Worm (Caenorhabditis elegans) whole organism, L1 larva: ENCODE results near the gene rips-1.

Experiments used
- C34B4.2 ChIP-seq: sonication (generic microtip); optimal IDR thresholded peaks from 2 replicates; lab custom pipeline; 2017; ENCODE audit warnings: mild to moderate bottlenecking, missing genetic modification characterization, missing compliant biosample characterization
- F16B12.6 ChIP-seq: fragments of 150-350 bp; optimal IDR thresholded peaks from 2 replicates; lab custom pipeline; 2014; ENCODE audit warnings: missing biosample characterization, missing genetic modification characterization
- aly-2 ChIP-seq: fragments of 150-350 bp; optimal IDR thresholded peaks from 2 replicates; lab custom pipeline; 2014; ENCODE audit warnings: missing biosample characterization, missing genetic modification characterization
- ama-1 ChIP-seq: fragments of 150-350 bp; optimal IDR thresholded peaks from 2 replicates; lab custom pipeline; 2014
- blmp-1 ChIP-seq: fragments of 150-350 bp; optimal IDR thresholded peaks from 2 replicates; lab custom pipeline; 2014; ENCODE audit warnings: missing biosample characterization, missing genetic modification characterization
- ceh-63 ChIP-seq: fragments of 200-800 bp; sonication (Bioruptor generic); optimal IDR thresholded peaks from 2 replicates; lab custom pipeline; 2018; ENCODE audit warnings: mild to moderate bottlenecking, missing genetic modification characterization, missing compliant biosample characterization
- ces-1 ChIP-seq: fragments of 150-350 bp; optimal IDR thresholded peaks from 2 replicates; lab custom pipeline; 2014; ENCODE audit warnings: missing biosample characterization, missing genetic modification reagents, missing genetic modification characterization
- dpl-1 ChIP-seq, 3 experiments: fragments of 150-350 bp in 2 of 3; sonication (generic microtip) in 1 of 3; optimal IDR thresholded peaks; 2 replicates each; lab custom pipeline; 2014 to 2017; ENCODE audit warnings: missing biosample characterization in 3 of 3, missing genetic modification characterization in 3 of 3, missing genetic modification reagents in 3 of 3
- dsc-1 ChIP-seq: sonication (generic microtip); optimal IDR thresholded peaks from 2 replicates; lab custom pipeline; 2016; ENCODE audit warnings: mild to moderate bottlenecking, missing genetic modification characterization, missing compliant biosample characterization
- efl-1 ChIP-seq, 4 experiments: fragments of 150-350 bp; optimal IDR thresholded peaks in 3 of 4; peaks in 1 of 4; 1 replicate in 1 of 4; 2 replicates in 3 of 4; lab custom pipeline; 2014; ENCODE audit warnings: missing biosample characterization in 2 of 4, missing genetic modification characterization in 2 of 4, missing genetic modification reagents in 2 of 4
- egl-13 ChIP-seq: sonication (generic microtip); optimal IDR thresholded peaks from 2 replicates; lab custom pipeline; 2016; ENCODE audit warnings: missing genotype, missing genetic modification reagents, missing genetic modification characterization, missing compliant biosample characterization
- fkh-4 ChIP-seq: sonication (generic microtip); optimal IDR thresholded peaks from 2 replicates; lab custom pipeline; 2016; ENCODE audit warnings: missing compliant biosample characterization, missing genetic modification characterization, borderline replicate concordance
- fos-1 ChIP-seq: fragments of 150-350 bp; optimal IDR thresholded peaks from 2 replicates; lab custom pipeline; 2014; ENCODE audit warnings: missing biosample characterization, missing genetic modification characterization
- grh-1 ChIP-seq: fragments of 200-800 bp; sonication (Bioruptor generic); IDR thresholded peaks from 2 replicates; pipeline ENCODE4 v1.3.6; 2022; ENCODE audit warnings: missing genetic modification reagents, missing genetic modification characterization, missing compliant biosample characterization
- hpl-2 ChIP-seq: fragments of 150-350 bp; optimal IDR thresholded peaks from 2 replicates; lab custom pipeline; 2014; ENCODE audit warnings: missing biosample characterization, missing genetic modification reagents, missing genetic modification characterization
- irx-1 ChIP-seq: sonication (generic microtip); optimal IDR thresholded peaks from 2 replicates; lab custom pipeline; 2016; ENCODE audit warnings: missing genetic modification characterization, missing compliant biosample characterization
- jun-1 ChIP-seq: fragments of 150-350 bp; optimal IDR thresholded peaks from 2 replicates; lab custom pipeline; 2014; ENCODE audit warnings: missing biosample characterization, missing genetic modification reagents, missing genetic modification characterization
- lsy-2 ChIP-seq, 2 experiments: fragments of 150-350 bp; optimal IDR thresholded peaks; 2 replicates each; lab custom pipeline; 2014; ENCODE audit warnings: missing biosample characterization in 2 of 2, missing genetic modification characterization in 2 of 2
- mdl-1 ChIP-seq, 2 experiments: fragments of 150-350 bp; optimal IDR thresholded peaks; 2 replicates each; lab custom pipeline; 2014 to 2017; ENCODE audit warnings: missing biosample characterization in 2 of 2, missing genetic modification characterization in 2 of 2, inconsistent platforms in 1 of 2
- nhr-11 ChIP-seq: fragments of 150-350 bp; optimal IDR thresholded peaks from 2 replicates; lab custom pipeline; 2014; ENCODE audit warnings: missing biosample characterization, missing genetic modification characterization
- nhr-20 ChIP-seq: sonication (generic microtip); optimal IDR thresholded peaks from 2 replicates; lab custom pipeline; 2016; ENCODE audit warnings: mild to moderate bottlenecking, missing genetic modification characterization, missing compliant biosample characterization
- nhr-237 ChIP-seq: fragments of 150-350 bp; optimal IDR thresholded peaks from 2 replicates; lab custom pipeline; 2014; ENCODE audit warnings: missing biosample characterization, missing genetic modification characterization
- nhr-71 ChIP-seq: sonication (generic microtip); optimal IDR thresholded peaks from 2 replicates; lab custom pipeline; 2016; ENCODE audit warnings: mild to moderate bottlenecking, missing genetic modification characterization, moderate library complexity, missing compliant biosample characterization
- nhr-76 ChIP-seq: sonication (generic microtip); optimal IDR thresholded peaks from 2 replicates; lab custom pipeline; 2017; ENCODE audit warnings: missing biosample characterization, missing genetic modification characterization
- nhr-85 ChIP-seq: sonication (generic microtip); peaks from one replicate; lab custom pipeline; 2016; ENCODE audit warnings: missing genetic modification characterization, inconsistent platforms, missing compliant biosample characterization
- nhr-90 ChIP-seq: sonication (generic microtip); optimal IDR thresholded peaks from 2 replicates; lab custom pipeline; 2016; ENCODE audit warnings: mild to moderate bottlenecking, missing genetic modification characterization, missing compliant biosample characterization; ENCODE audit not compliant: poor library complexity
- pag-3 ChIP-seq: sonication (generic microtip); optimal IDR thresholded peaks from 2 replicates; lab custom pipeline; 2017; ENCODE audit warnings: missing genetic modification characterization, mild to moderate bottlenecking, missing compliant biosample characterization, antibody characterized with exemption, borderline replicate concordance; ENCODE audit not compliant: insufficient read depth
- rnt-1 ChIP-seq: sonication (generic microtip); optimal IDR thresholded peaks from 2 replicates; lab custom pipeline; 2016; ENCODE audit warnings: mild to moderate bottlenecking, missing genetic modification characterization, moderate library complexity, missing compliant biosample characterization
- snpc-4 ChIP-seq: fragments of 150-350 bp; optimal IDR thresholded peaks from 2 replicates; lab custom pipeline; 2014; ENCODE audit warnings: missing biosample characterization, missing genetic modification characterization
- sox-4 ChIP-seq: sonication (generic microtip); optimal IDR thresholded peaks from 2 replicates; lab custom pipeline; 2016; ENCODE audit warnings: missing genetic modification characterization, missing compliant biosample characterization
- sptf-1 ChIP-seq: fragments of 150-350 bp; optimal IDR thresholded peaks from 2 replicates; lab custom pipeline; 2014; ENCODE audit warnings: missing biosample characterization, missing genetic modification characterization
- tbx-2 ChIP-seq: sonication (generic microtip); optimal IDR thresholded peaks from 2 replicates; lab custom pipeline; 2016; ENCODE audit warnings: missing genetic modification characterization, missing compliant biosample characterization
- unc-30 ChIP-seq: sonication (generic microtip); optimal IDR thresholded peaks from 2 replicates; lab custom pipeline; 2017; ENCODE audit warnings: missing biosample characterization, missing genetic modification characterization
- unc-98 ChIP-seq: fragments of 200-800 bp; sonication (Bioruptor generic); IDR thresholded peaks from 2 replicates; pipeline ENCODE4 v1.3.6; 2022; ENCODE audit warnings: missing genetic modification characterization, missing compliant biosample characterization

rips-1 gene

DNA sequence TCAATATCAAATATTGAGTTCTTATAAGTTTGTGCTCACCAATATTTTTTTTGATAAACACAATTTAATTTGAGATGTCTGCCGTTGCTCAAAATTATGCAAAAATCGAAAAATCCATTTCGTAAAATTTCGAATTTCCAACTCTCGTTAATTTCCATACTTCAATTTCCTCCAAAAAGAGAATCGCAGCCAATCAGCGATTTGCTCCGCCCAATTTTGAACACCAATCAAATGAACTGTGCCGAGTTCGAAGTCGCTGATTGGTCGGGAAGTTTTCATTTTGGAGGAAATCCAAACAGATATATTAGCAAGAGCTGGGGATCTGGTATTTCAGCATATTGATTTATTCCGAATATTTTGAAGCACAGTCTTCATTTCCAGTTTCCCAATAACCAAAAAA, 36.0 kb downstream of the rips-1 start:
- TF ChIP-seq dsc-1 (tag; lab: Kevin White, UChicago) (no peak), F16B12.6 (tag; lab: Kevin White, UChicago) (no peak), ama-1 (lab: Kevin White, UChicago) (no peak), fos-1 (tag; lab: Kevin White, UChicago) (no peak), efl-1 (optimal IDR thresholded peaks at IDR 0.05; lab: Kevin White, UChicago) (no peak), efl-1 (GFP tag; optimal IDR thresholded peaks at IDR 0.05 in 1 of 2; lab: Kevin White, UChicago) (no peak), nhr-85 (tag; lab: Kevin White, UChicago) (no peak), irx-1 (tag; lab: Kevin White, UChicago) (no peak), nhr-237 (tag; lab: Kevin White, UChicago) (no peak), hpl-2 (GFP tag; lab: Kevin White, UChicago) (no peak), lsy-2 (tag; optimal IDR thresholded peaks at IDR 0.05; lab: Kevin White, UChicago) (no peak), aly-2 (tag; lab: Kevin White, UChicago) (no peak), egl-13 (no peak), sox-4 (tag; lab: Kevin White, UChicago) (no peak), pag-3 (no peak), unc-30 (tag; lab: Kevin White, UChicago) (no peak)

DNA sequence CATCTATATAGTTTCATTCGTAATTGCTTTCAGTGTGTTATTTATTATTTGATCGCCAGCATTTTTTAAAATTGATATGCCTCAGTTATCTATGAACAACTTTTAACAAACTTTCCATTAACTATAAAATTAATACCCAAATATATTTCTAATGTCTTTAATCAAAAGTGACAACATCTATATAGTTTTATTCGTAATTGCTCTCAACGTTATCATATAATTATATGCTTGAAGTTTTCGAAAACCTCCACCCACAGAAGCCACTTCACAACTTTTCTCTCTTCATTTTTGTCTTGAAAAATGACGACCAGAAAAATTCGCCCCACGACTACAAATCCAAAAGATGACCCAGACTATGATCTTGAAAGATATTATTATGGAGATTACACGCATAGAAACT, 36.5 kb downstream of the rips-1 start, which contains the start of gene srw-6:
srw-6 (plus strand) TSS at position 301 of the 400 bp plus-strand sequence.
- TF ChIP-seq nhr-20 (tag; lab: Kevin White, UChicago), result no peak
- TF ChIP-seq blmp-1 (tag; lab: Kevin White, UChicago), result no peak
- TF ChIP-seq nhr-11 (tag; lab: Kevin White, UChicago), result no peak

DNA sequence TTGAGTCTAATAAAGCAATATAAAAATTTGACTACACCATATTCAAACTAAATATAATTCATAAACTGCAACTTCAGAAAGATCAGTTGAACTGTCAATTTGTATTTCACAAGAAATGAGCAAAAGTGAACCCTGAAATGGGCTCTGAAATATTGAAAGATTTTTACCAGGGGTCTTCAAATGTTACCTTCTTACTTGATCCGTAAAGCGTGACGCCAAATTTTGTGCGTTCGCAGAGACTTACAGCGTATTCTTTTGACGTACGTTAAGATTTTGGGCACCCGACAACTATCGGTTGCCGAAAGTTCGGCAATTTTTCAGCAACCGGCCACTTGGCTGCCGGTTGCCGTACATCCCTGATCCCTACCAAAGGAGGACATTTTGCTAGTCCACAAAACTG, 38.2 kb downstream of the rips-1 start:
- no peak for TF ChIP-seq efl-1 (optimal IDR thresholded peaks at IDR 0.05; lab: Kevin White, UChicago)
- peak in 1 of 2 experiments; percentile 59 for TF ChIP-seq efl-1 (GFP tag; optimal IDR thresholded peaks at IDR 0.05 in 1 of 2; lab: Kevin White, UChicago)
- TF ChIP-seq nhr-85 (tag; lab: Kevin White, UChicago), result peak; percentile 36
- TF ChIP-seq nhr-71 (tag; lab: Kevin White, UChicago), result no peak
- TF ChIP-seq, all 84 proteins: peak for 2

DNA sequence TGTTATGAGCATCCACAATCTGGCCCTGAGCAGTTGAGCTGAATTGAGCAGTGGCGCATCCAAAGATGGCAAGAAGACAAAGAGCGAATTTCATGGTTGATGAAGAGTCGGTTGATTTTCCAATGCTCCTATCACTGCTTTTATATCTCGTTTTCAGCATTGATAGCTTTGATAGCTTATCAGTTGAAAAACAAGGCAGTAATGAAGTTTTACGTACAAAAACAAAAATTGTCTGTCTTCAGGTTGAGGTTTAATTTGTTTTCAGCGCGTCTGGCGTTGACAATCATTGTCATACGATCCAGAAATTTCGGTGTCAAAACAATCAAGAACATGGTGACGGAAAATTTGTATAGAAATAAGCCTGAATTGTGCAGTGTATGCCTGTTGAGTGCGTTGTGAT, 39.7 kb downstream of the rips-1 start, which contains the start of gene scl-13:
scl-13 (minus strand) TSS at position 101 of the 400 bp plus-strand sequence.
- TF ChIP-seq pag-3 (no peak), sptf-1 (tag; lab: Kevin White, UChicago) (no peak), nhr-85 (tag; lab: Kevin White, UChicago) (no peak), fkh-4 (tag; lab: Kevin White, UChicago) (no peak), tbx-2 (tag; lab: Kevin White, UChicago) (no peak), ceh-63 (no peak), dpl-1 (GFP tag; optimal IDR thresholded peaks at IDR 0.05; lab: Kevin White, UChicago) (no peak), blmp-1 (tag; lab: Kevin White, UChicago) (no peak), rnt-1 (tag; lab: Kevin White, UChicago) (no peak), grh-1 (GFP tag; lab: Robert Waterston, UW) (no peak), snpc-4 (tag; lab: Kevin White, UChicago) (no peak), jun-1 (tag; lab: Kevin White, UChicago) (no peak), C34B4.2 (tag; lab: Kevin White, UChicago) (no peak), mdl-1 (tag; optimal IDR thresholded peaks at IDR 0.05; lab: Kevin White, UChicago) (no peak), nhr-76 (tag; lab: Kevin White, UChicago) (no peak), egl-13 (no peak), nhr-90 (tag; lab: Kevin White, UChicago) (no peak), fos-1 (tag; lab: Kevin White, UChicago) (no peak), unc-98 (GFP tag; lab: Robert Waterston, UW) (no peak)

DNA sequence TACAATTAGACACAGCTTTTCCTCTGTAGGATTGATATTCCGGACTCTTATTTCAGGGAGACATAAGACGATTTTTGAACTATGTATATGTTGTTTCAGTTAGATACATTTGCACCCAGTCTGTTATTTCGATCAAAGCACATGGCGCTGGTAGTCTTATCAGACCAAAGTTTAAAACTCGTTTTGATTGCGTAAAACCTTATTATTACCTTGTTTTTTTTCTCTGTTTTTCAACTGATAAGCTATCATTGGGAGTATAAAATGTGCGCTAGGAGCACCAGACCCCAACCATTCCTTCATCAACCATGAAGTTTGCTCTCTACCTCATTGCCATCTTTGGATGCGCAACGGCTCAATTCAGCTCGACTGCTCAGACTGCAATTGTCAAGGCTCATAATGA, 40.5 kb downstream of the rips-1 start, which contains the start of gene scl-12:
scl-12 (plus strand) TSS at position 301 of the 400 bp plus-strand sequence.
- TF ChIP-seq efl-1 (optimal IDR thresholded peaks at IDR 0.05; lab: Kevin White, UChicago), result no peak
- TF ChIP-seq efl-1 (GFP tag; optimal IDR thresholded peaks at IDR 0.05 in 1 of 2; lab: Kevin White, UChicago), result peak in 1 of 2 experiments; percentile 80
- TF ChIP-seq ces-1 (GFP tag; lab: Kevin White, UChicago), result no peak
